Fruit fly (Drosophila melanogaster) whole organism, embryonic: ENCODE results near the gene PIG-C.
A peak's percentile ranks its signal among the peaks of the same experiment; 100 is the strongest.

Source experiments
- Atf3 ChIP-seq: fragments of 200-800 bp; sonication (Bioruptor generic); optimal IDR thresholded peaks from 3 replicates; lab custom pipeline; 2016; ENCODE audit warnings: missing biosample characterization, missing genetic modification characterization
- C15 ChIP-seq: fragments of 200-800 bp; sonication (Bioruptor generic); IDR thresholded peaks from 3 replicates; pipeline ENCODE4 v1.3.6; 2022; ENCODE audit warnings: missing biosample characterization, missing genetic modification characterization
- CG10274 ChIP-seq: fragments of 200-800 bp; sonication (Bioruptor generic); optimal IDR thresholded peaks from 3 replicates; lab custom pipeline; 2017; ENCODE audit warnings: missing biosample characterization, mild to moderate bottlenecking, missing genetic modification characterization
- CG10462 ChIP-seq: fragments of 200-800 bp; sonication (Bioruptor generic); optimal IDR thresholded peaks from 2 replicates; lab custom pipeline; 2016; ENCODE audit warnings: missing biosample characterization, missing genetic modification characterization
- CG10959 ChIP-seq: fragments of 200-800 bp; sonication (Bioruptor generic); IDR thresholded peaks from 2 replicates; pipeline ENCODE4 v1.3.6; 2022; ENCODE audit warnings: missing biosample characterization, missing genetic modification characterization
- CG11093 ChIP-seq: fragments of 200-800 bp; sonication (Bioruptor generic); IDR thresholded peaks from 3 replicates; pipeline ENCODE4 v1.3.6; 2022; ENCODE audit warnings: missing biosample characterization, missing genetic modification characterization
- CG11695 ChIP-seq: fragments of 200-800 bp; sonication (Bioruptor generic); IDR thresholded peaks from 3 replicates; pipeline ENCODE4 v1.3.6; 2022; ENCODE audit warnings: missing biosample characterization, missing genetic modification characterization
- CG11696 ChIP-seq: fragments of 200-800 bp; sonication (Bioruptor generic); IDR thresholded peaks from 2 replicates; pipeline ENCODE4 v1.3.6; 2022; ENCODE audit warnings: missing biosample characterization, missing genetic modification characterization
- CG12299 ChIP-seq: fragments of 200-800 bp; sonication (Bioruptor generic); optimal IDR thresholded peaks from 2 replicates; lab custom pipeline; 2018; ENCODE audit warnings: missing biosample characterization, mild to moderate bottlenecking, missing genetic modification characterization
- CG12942 ChIP-seq: fragments of 200-800 bp; sonication (Bioruptor generic); optimal IDR thresholded peaks from 3 replicates; lab custom pipeline; 2016; ENCODE audit warnings: missing biosample characterization, missing genetic modification characterization
- CG14441 ChIP-seq: fragments of 200-800 bp; sonication (Bioruptor generic); IDR thresholded peaks from 2 replicates; pipeline ENCODE4 v1.3.6; 2022; ENCODE audit warnings: missing biosample characterization, missing genetic modification characterization
- CG15269 ChIP-seq: fragments of 200-800 bp; sonication (Bioruptor generic); optimal IDR thresholded peaks from 2 replicates; lab custom pipeline; 2018; ENCODE audit warnings: missing biosample characterization, mild to moderate bottlenecking, missing genetic modification characterization, moderate library complexity
- CG15696 ChIP-seq: fragments of 200-800 bp; sonication (Bioruptor generic); optimal IDR thresholded peaks from 2 replicates; lab custom pipeline; 2019; ENCODE audit warnings: missing biosample characterization, mild to moderate bottlenecking, missing genetic modification characterization, moderate library complexity
- CG16815 ChIP-seq: fragments of 200-800 bp; sonication (Bioruptor generic); optimal IDR thresholded peaks from 3 replicates; lab custom pipeline; 2017; ENCODE audit warnings: missing biosample characterization, mild to moderate bottlenecking, missing genetic modification characterization
- CG17829 ChIP-seq: fragments of 200-800 bp; optimal IDR thresholded peaks from 2 replicates; lab custom pipeline; 2019; ENCODE audit warnings: missing biosample characterization, mild to moderate bottlenecking, missing genetic modification characterization, moderate library complexity
- CG2889 ChIP-seq: fragments of 200-800 bp; sonication (Bioruptor generic); IDR thresholded peaks from 3 replicates; pipeline ENCODE4 v1.3.6; 2022; ENCODE audit warnings: missing biosample characterization, missing genetic modification characterization
- CG31224 ChIP-seq: fragments of 200-800 bp; sonication (Bioruptor generic); IDR thresholded peaks from 2 replicates; pipeline ENCODE4 v1.3.6; 2022; ENCODE audit warnings: missing biosample characterization, missing genetic modification characterization
- CG31365 ChIP-seq: fragments of 200-800 bp; sonication (Bioruptor generic); optimal IDR thresholded peaks from 2 replicates; lab custom pipeline; 2018; ENCODE audit warnings: missing biosample characterization, mild to moderate bottlenecking, missing genetic modification characterization
- CG4424 ChIP-seq: fragments of 200-800 bp; sonication (Bioruptor generic); optimal IDR thresholded peaks from 3 replicates; lab custom pipeline; 2016; ENCODE audit warnings: missing biosample characterization, missing genetic modification characterization
- CG7357 ChIP-seq: fragments of 200-800 bp; sonication (Bioruptor generic); IDR thresholded peaks from 3 replicates; pipeline ENCODE4 v1.3.6; 2022; ENCODE audit warnings: missing biosample characterization, missing genetic modification characterization
- CG9437 ChIP-seq: fragments of 200-800 bp; sonication (Bioruptor generic); optimal IDR thresholded peaks from 2 replicates; lab custom pipeline; 2018; ENCODE audit warnings: missing biosample characterization, mild to moderate bottlenecking, missing genetic modification characterization
- CG9817 ChIP-seq: fragments of 200-800 bp; sonication (Bioruptor generic); optimal IDR thresholded peaks from 2 replicates; lab custom pipeline; 2018; ENCODE audit warnings: missing biosample characterization, mild to moderate bottlenecking, missing genetic modification characterization, moderate library complexity
- Dip3 ChIP-seq: fragments of 200-800 bp; sonication (Bioruptor generic); optimal IDR thresholded peaks from 3 replicates; lab custom pipeline; 2016; ENCODE audit warnings: missing biosample characterization, missing genetic modification characterization
- HLHmδ ChIP-seq: fragments of 200-800 bp; sonication (Bioruptor generic); optimal IDR thresholded peaks from 2 replicates; lab custom pipeline; 2018; ENCODE audit warnings: missing biosample characterization, mild to moderate bottlenecking, missing genetic modification characterization, moderate library complexity
- Hr51 ChIP-seq, 2 experiments: fragments of 200-800 bp; sonication (Bioruptor generic); optimal IDR thresholded peaks; 2 replicates in 1 of 2; 3 replicates in 1 of 2; lab custom pipeline; 2016 to 2018; ENCODE audit warnings: missing biosample characterization in 2 of 2, missing genetic modification characterization in 2 of 2, mild to moderate bottlenecking in 1 of 2, moderate library complexity in 1 of 2
- Xbp1 ChIP-seq: fragments of 200-800 bp; sonication (Bioruptor generic); optimal IDR thresholded peaks from 3 replicates; lab custom pipeline; 2016; ENCODE audit warnings: missing biosample characterization, mild to moderate bottlenecking, missing genetic modification characterization
- YL-1 ChIP-seq: fragments of 200-800 bp; sonication (Bioruptor generic); optimal IDR thresholded peaks from 3 replicates; lab custom pipeline; 2017; ENCODE audit warnings: missing biosample characterization, mild to moderate bottlenecking, missing genetic modification characterization
- ab ChIP-seq: fragments of 200-800 bp; sonication (Bioruptor generic); optimal IDR thresholded peaks from 2 replicates; lab custom pipeline; 2016; ENCODE audit warnings: missing biosample characterization, missing genetic modification characterization
- ac ChIP-seq: fragments of 200-800 bp; sonication (Bioruptor generic); optimal IDR thresholded peaks from 3 replicates; lab custom pipeline; 2017; ENCODE audit warnings: missing biosample characterization, mild to moderate bottlenecking, missing genetic modification characterization
- ap ChIP-seq: fragments of 200-800 bp; sonication (Bioruptor generic); IDR thresholded peaks from 2 replicates; pipeline ENCODE4 v1.3.6; 2022; ENCODE audit warnings: missing biosample characterization, missing genetic modification characterization
- ato ChIP-seq: fragments of 200-800 bp; sonication (Bioruptor generic); IDR thresholded peaks from 2 replicates; pipeline ENCODE4 v1.3.6; 2022; ENCODE audit warnings: missing biosample characterization, missing genetic modification characterization; ENCODE audit not compliant: partially characterized antibody
- bab2 ChIP-seq: fragments of 200-800 bp; sonication (Bioruptor generic); optimal IDR thresholded peaks from 2 replicates; lab custom pipeline; 2016; ENCODE audit warnings: missing biosample characterization, missing genetic modification characterization
- bcd ChIP-seq: fragments of 200-800 bp; sonication (Bioruptor generic); optimal IDR thresholded peaks from 2 replicates; lab custom pipeline; 2017; ENCODE audit warnings: missing biosample characterization, mild to moderate bottlenecking, missing genetic modification characterization
- crp ChIP-seq, 2 experiments: fragments of 200-800 bp; sonication (Bioruptor generic); optimal IDR thresholded peaks; 2 replicates in 1 of 2; 3 replicates in 1 of 2; lab custom pipeline; 2017; ENCODE audit warnings: missing biosample characterization in 2 of 2, missing genetic modification characterization in 2 of 2, mild to moderate bottlenecking in 1 of 2, moderate library complexity in 1 of 2
- dan ChIP-seq: fragments of 200-800 bp; sonication (Bioruptor generic); IDR thresholded peaks from 2 replicates; pipeline ENCODE4 v1.3.6; 2022; ENCODE audit warnings: missing biosample characterization, missing genetic modification characterization
- disco-r ChIP-seq: fragments of 200-800 bp; sonication (Bioruptor generic); optimal IDR thresholded peaks from 2 replicates; lab custom pipeline; 2016; ENCODE audit warnings: missing biosample characterization, missing genetic modification characterization
- dysf ChIP-seq: fragments of 200-800 bp; sonication (Bioruptor generic); IDR thresholded peaks from 3 replicates; pipeline ENCODE4 v1.3.6; 2022; ENCODE audit warnings: missing biosample characterization, missing genetic modification characterization
- fd102C ChIP-seq: fragments of 200-800 bp; sonication (Bioruptor generic); optimal IDR thresholded peaks from 2 replicates; lab custom pipeline; 2018; ENCODE audit warnings: missing biosample characterization, mild to moderate bottlenecking, missing genetic modification characterization, moderate library complexity
- ftz-f1 ChIP-seq: fragments of 200-800 bp; sonication (Bioruptor generic); optimal IDR thresholded peaks from 2 replicates; lab custom pipeline; 2016; ENCODE audit warnings: missing biosample characterization, missing genetic modification characterization
- gfzf ChIP-seq: fragments of 200-800 bp; sonication (Bioruptor generic); optimal IDR thresholded peaks from 2 replicates; lab custom pipeline; 2016; ENCODE audit warnings: missing biosample characterization, mild to moderate bottlenecking, missing genetic modification characterization, moderate library complexity
- grn ChIP-seq: fragments of 200-800 bp; sonication (Bioruptor generic); optimal IDR thresholded peaks from 3 replicates; lab custom pipeline; 2017; ENCODE audit warnings: missing biosample characterization, missing genetic modification characterization
- gsb-n ChIP-seq: fragments of 200-800 bp; sonication (Bioruptor generic); optimal IDR thresholded peaks from 3 replicates; lab custom pipeline; 2018; ENCODE audit warnings: missing biosample characterization, mild to moderate bottlenecking, missing genetic modification characterization
- kah ChIP-seq: fragments of 200-800 bp; sonication (Bioruptor generic); optimal IDR thresholded peaks from 2 replicates; lab custom pipeline; 2018; ENCODE audit warnings: missing biosample characterization, mild to moderate bottlenecking, missing genetic modification characterization
- lmd ChIP-seq: fragments of 200-800 bp; sonication (Bioruptor generic); IDR thresholded peaks from 2 replicates; pipeline ENCODE4 v1.3.6; 2022; ENCODE audit warnings: missing biosample characterization, missing genetic modification characterization
- mld ChIP-seq: fragments of 200-800 bp; sonication (Bioruptor generic); IDR thresholded peaks from 3 replicates; pipeline ENCODE4 v1.3.6; 2022; ENCODE audit warnings: missing biosample characterization, missing genetic modification characterization; ENCODE audit not compliant: partially characterized antibody
- org-1 ChIP-seq: fragments of 200-800 bp; sonication (Bioruptor generic); optimal IDR thresholded peaks from 2 replicates; lab custom pipeline; 2017; ENCODE audit warnings: missing biosample characterization, missing genetic modification characterization
- pfk ChIP-seq: fragments of 200-800 bp; sonication (Bioruptor generic); optimal IDR thresholded peaks from 2 replicates; lab custom pipeline; 2018; ENCODE audit warnings: missing biosample characterization, mild to moderate bottlenecking, missing genetic modification characterization, moderate library complexity
- pzg ChIP-seq: fragments of 200-800 bp; sonication (Bioruptor generic); optimal IDR thresholded peaks from 3 replicates; lab custom pipeline; 2018; ENCODE audit warnings: missing biosample characterization, mild to moderate bottlenecking, missing genetic modification characterization, moderate library complexity
- tup ChIP-seq: fragments of 200-800 bp; sonication (Bioruptor generic); optimal IDR thresholded peaks from 2 replicates; lab custom pipeline; 2016; ENCODE audit warnings: missing biosample characterization, mild to moderate bottlenecking, missing genetic modification characterization, moderate library complexity
- vfl ChIP-seq: fragments of 200-800 bp; sonication (Bioruptor generic); optimal IDR thresholded peaks from 2 replicates; lab custom pipeline; 2016; ENCODE audit warnings: missing biosample characterization, missing genetic modification characterization

Gene PIG-C

DNA sequence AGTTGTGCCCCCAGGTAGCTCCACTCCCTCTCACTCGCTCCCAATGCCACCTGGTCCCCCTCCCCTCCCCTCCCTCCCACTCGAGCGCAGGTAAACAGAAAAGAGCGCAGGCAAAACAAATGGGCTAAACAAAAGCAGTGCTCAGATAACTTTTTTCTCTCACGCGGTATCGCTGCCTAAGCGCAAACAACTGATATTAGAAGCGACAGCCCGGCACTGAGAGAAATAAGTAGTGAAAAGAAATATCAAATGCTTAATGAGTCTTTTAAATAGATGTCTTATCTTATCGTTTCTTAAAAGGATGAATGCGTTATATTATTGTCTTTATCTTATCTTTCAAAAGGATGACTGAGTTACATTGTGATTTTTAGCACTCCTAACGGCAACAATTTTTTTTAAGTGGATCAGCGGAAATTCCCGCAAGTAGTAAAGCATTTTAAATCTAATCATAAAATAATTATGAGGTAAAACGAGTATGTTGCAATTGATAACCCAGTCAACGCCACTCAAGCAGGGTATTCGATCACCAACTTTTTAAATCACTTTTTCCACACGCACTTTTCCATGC is 17.8 kb downstream of the PIG-C start (continued):
- peak; percentile 75 for TF ChIP-seq disco-r
- TF ChIP-seq CG2889 (GFP tag; lab: Robert Waterston, UW), result peak; percentile 86
- peak; percentile 80; the same call in 2 of the 3 replicates for TF ChIP-seq C15 (GFP tag; lab: Robert Waterston, UW)
- peak; percentile 73 for TF ChIP-seq CG11696 (GFP tag; lab: Robert Waterston, UW)
- peak; percentile 77 for TF ChIP-seq tup (GFP tag; lab: Kevin White, UChicago)
- TF ChIP-seq CG31365 (tag; lab: Kevin White, UChicago), result peak; percentile 68
- TF ChIP-seq Atf3 (GFP tag; lab: Kevin White, UChicago), result peak; percentile 87
- TF ChIP-seq ftz-f1 (GFP tag; lab: Kevin White, UChicago), result no peak
- TF ChIP-seq CG9437, result peak; percentile 87
- TF ChIP-seq grn (GFP tag; lab: Kevin White, UChicago), result peak; percentile 91
- peak; percentile 73 for TF ChIP-seq vfl
- TF ChIP-seq CG14441, result peak; percentile 93
- peak; percentile 58 for TF ChIP-seq CG15696
- TF ChIP-seq org-1 (GFP tag; lab: Kevin White, UChicago), result peak; percentile 89
- peak; percentile 84 for TF ChIP-seq CG12942 (GFP tag; lab: Kevin White, UChicago)
- TF ChIP-seq Hr51 (GFP tag; optimal IDR thresholded peaks at IDR 0.05; lab: Kevin White, UChicago), result peak; percentile 80 to 97
- TF ChIP-seq bcd, result peak; percentile 88
- TF ChIP-seq dan, result peak; percentile 32; the same call in 1 of the 2 replicates
- TF ChIP-seq CG31224 (GFP tag; lab: Robert Waterston, UW), result peak; percentile 77
- TF ChIP-seq HLHmδ, result no peak
- TF ChIP-seq CG4424 (GFP tag; lab: Kevin White, UChicago), result peak; percentile 92
- peak; percentile 85 for TF ChIP-seq lmd
- TF ChIP-seq ap (GFP tag; lab: Robert Waterston, UW), result peak; percentile 90
- peak; percentile 93 for TF ChIP-seq Xbp1
- peak; percentile 45 for TF ChIP-seq ab
- TF ChIP-seq gsb-n (tag; lab: Kevin White, UChicago), result peak; percentile 88
- TF ChIP-seq pzg, result no peak
- peak; percentile 84 for TF ChIP-seq CG9817
- peak; percentile 82 for TF ChIP-seq kah
- peak; percentile 73 for TF ChIP-seq CG10959 (GFP tag; lab: Robert Waterston, UW)
- no peak for TF ChIP-seq pfk (GFP tag; lab: Kevin White, UChicago)
- TF ChIP-seq CG12299 (tag; lab: Kevin White, UChicago), result peak; percentile 87
- TF ChIP-seq ac (GFP tag; lab: Kevin White, UChicago), result peak; percentile 35
- peak; percentile 56 for TF ChIP-seq CG10274 (GFP tag; lab: Kevin White, UChicago)
- TF ChIP-seq ato, result no peak
- TF ChIP-seq dysf, result peak; percentile 91
- TF ChIP-seq CG11093 (GFP tag; lab: Robert Waterston, UW), result peak; percentile 76; the same call in 2 of the 3 replicates
- peak; percentile 96 for TF ChIP-seq CG15269 (tag; lab: Kevin White, UChicago)
- peak; percentile 92 for TF ChIP-seq CG17829 (tag; lab: Kevin White, UChicago)
- TF ChIP-seq YL-1 (GFP tag; lab: Kevin White, UChicago), result peak; percentile 55
- TF ChIP-seq CG10462 (GFP tag; lab: Kevin White, UChicago), result peak; percentile 89
- TF ChIP-seq crp (GFP tag; optimal IDR thresholded peaks at IDR 0.05; lab: Kevin White, UChicago), result peak in 1 of 2 experiments; percentile 51
- TF ChIP-seq CG11695 (GFP tag; lab: Robert Waterston, UW), result peak; percentile 94
- peak; percentile 83 for TF ChIP-seq Dip3
- TF ChIP-seq mld (GFP tag; lab: Robert Waterston, UW), result no peak
- peak; percentile 85 for TF ChIP-seq CG7357 (GFP tag; lab: Robert Waterston, UW)
- peak; percentile 69 for TF ChIP-seq CG16815 (GFP tag; lab: Kevin White, UChicago)
- no peak for TF ChIP-seq gfzf
- TF ChIP-seq fd102C (GFP tag; lab: Kevin White, UChicago), result peak; percentile 38
- peak; percentile 90 for TF ChIP-seq bab2
